Worm (Caenorhabditis elegans): ENCODE results near the gene F08G12.11.

DNA sequence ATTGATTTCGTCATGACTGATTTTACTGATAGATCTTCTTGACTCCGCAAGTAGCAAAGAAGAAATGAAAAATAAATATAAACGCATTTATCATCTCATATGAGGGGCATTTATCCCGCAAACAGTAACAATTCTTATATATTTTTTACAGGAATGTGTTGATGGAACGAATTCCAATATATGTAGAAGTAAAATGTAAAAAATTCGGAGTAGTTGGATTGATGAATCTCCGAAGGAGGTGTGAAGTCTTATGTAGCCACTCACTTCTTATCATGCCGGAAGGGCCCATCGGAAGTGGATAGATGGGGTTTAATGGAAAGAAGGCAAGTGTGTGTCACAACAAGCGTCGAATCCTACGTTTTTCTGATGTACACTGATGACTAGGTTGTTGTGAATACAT lies 22.4 kb upstream of the F08G12.11 start, which contains the start of gene gcy-9:
- TF ChIP-seq unc-42 (tag; optimal IDR thresholded peaks at IDR 0.05), result no peak
- no peak for TF ChIP-seq dmd-4 (tag; optimal IDR thresholded peaks at IDR 0.05; ENCODE audit: borderline replicate concordance)
- TF ChIP-seq nhr-232 (tag; optimal IDR thresholded peaks at IDR 0.05), result no peak
- TF ChIP-seq hlh-15 (tag; optimal IDR thresholded peaks at IDR 0.05), result no peak
- TF ChIP-seq pqm-1 (tag; optimal IDR thresholded peaks at IDR 0.05), result no peak
- no peak for TF ChIP-seq T23F11.4 (GFP tag; optimal IDR thresholded peaks at IDR 0.05)
- TF ChIP-seq odd-2 (tag; optimal IDR thresholded peaks at IDR 0.05), result no peak
- TF ChIP-seq gmeb-2 (tag; optimal IDR thresholded peaks at IDR 0.05), result no peak
- no peak for TF ChIP-seq sox-2 (GFP tag; IDR thresholded peaks at IDR 0.05)
- TF ChIP-seq unc-55 (GFP tag; optimal IDR thresholded peaks at IDR 0.05), result no peak
- no peak for TF ChIP-seq ceh-2 (tag; optimal IDR thresholded peaks at IDR 0.05)
- TF ChIP-seq ttx-3 (tag; optimal IDR thresholded peaks at IDR 0.05), result no peak
- TF ChIP-seq hlh-13 (GFP tag; optimal IDR thresholded peaks at IDR 0.05), result no peak
